Fruit fly (Drosophila melanogaster) whole organism, embryonic: Measurements from ENCODE around the gene E2f1.

Source experiments
- CG12391 ChIP-seq: fragments of 200-800 bp; sonication (Bioruptor generic); optimal IDR thresholded peaks from 3 replicates; lab custom pipeline; 2018; ENCODE audit warnings: missing biosample characterization, mild to moderate bottlenecking, missing genetic modification characterization, moderate library complexity
- CG13296 ChIP-seq: fragments of 200-800 bp; sonication (Bioruptor generic); optimal IDR thresholded peaks from 3 replicates; lab custom pipeline; 2018; ENCODE audit warnings: missing biosample characterization, mild to moderate bottlenecking, missing genetic modification characterization
- CG17361 ChIP-seq: fragments of 200-800 bp; sonication (Bioruptor generic); IDR thresholded peaks from 3 replicates; pipeline ENCODE4 v1.3.6; 2022; ENCODE audit warnings: missing biosample characterization, missing genetic modification characterization
- Dfd ChIP-seq, 2 experiments: fragments of >200 bp; optimal IDR thresholded peaks; 2 replicates each; lab custom pipeline; 2017; ENCODE audit warnings: missing biosample characterization in 2 of 2, missing genetic modification characterization in 2 of 2
- Elba2 ChIP-seq: fragments of 200-800 bp; sonication (Bioruptor generic); optimal IDR thresholded peaks from 3 replicates; lab custom pipeline; 2016; ENCODE audit warnings: missing biosample characterization, missing genetic modification characterization
- Scr ChIP-seq: fragments of 200-800 bp; sonication (Bioruptor generic); IDR thresholded peaks from 2 replicates; pipeline ENCODE4 v1.3.6; 2022; ENCODE audit warnings: missing biosample characterization, missing genetic modification characterization; ENCODE audit not compliant: partially characterized antibody
- fd3F ChIP-seq: fragments of 200-800 bp; sonication (Bioruptor generic); optimal IDR thresholded peaks from 2 replicates; lab custom pipeline; 2018; ENCODE audit warnings: missing biosample characterization, mild to moderate bottlenecking, missing genetic modification characterization, moderate library complexity
- ftz-f1 ChIP-seq: fragments of 200-800 bp; sonication (Bioruptor generic); optimal IDR thresholded peaks from 2 replicates; lab custom pipeline; 2016; ENCODE audit warnings: missing biosample characterization, missing genetic modification characterization
- maf-S ChIP-seq: fragments of 200-800 bp; sonication (Bioruptor generic); optimal IDR thresholded peaks from 2 replicates; lab custom pipeline; 2016; ENCODE audit warnings: missing biosample characterization, missing genetic modification characterization
- nmo ChIP-seq: fragments of 200-800 bp; sonication (Bioruptor generic); optimal IDR thresholded peaks from 2 replicates; lab custom pipeline; 2018; ENCODE audit warnings: missing biosample characterization, mild to moderate bottlenecking, missing genetic modification characterization, moderate library complexity

- TF ChIP-seq nmo (GFP tag; lab: Kevin White, UChicago) (no peak), Scr (GFP tag; lab: Robert Waterston, UW) (no peak), CG13296 (GFP tag; lab: Kevin White, UChicago) (no peak), Dfd (GFP tag; optimal IDR thresholded peaks at IDR 0.05; lab: Kevin White, UChicago) (no peak), CG17361 (GFP tag; lab: Robert Waterston, UW) (no peak), fd3F (GFP tag; lab: Kevin White, UChicago) (no peak), ftz-f1 (GFP tag; lab: Kevin White, UChicago) (no peak), CG12391 (tag; lab: Kevin White, UChicago) (no peak), Elba2 (GFP tag; lab: Kevin White, UChicago) (no peak), maf-S (no peak)
Measured at dm6 chr3R:21630226-21630857, 30.3 kb downstream of the E2f1 start.
